Worm (Caenorhabditis elegans) whole organism, young adult: ENCODE results near the gene F42C5.4.

Source experiments
- F23B12.7 ChIP-seq: sonication (generic microtip); optimal IDR thresholded peaks from 2 replicates; lab custom pipeline; 2017; ENCODE audit warnings: missing genetic modification characterization, mild to moderate bottlenecking, missing compliant biosample characterization, antibody characterized with exemption, moderate library complexity; ENCODE audit not compliant: insufficient read depth
- attf-5 ChIP-seq: fragments of 200-800 bp; sonication (Bioruptor generic); optimal IDR thresholded peaks from 2 replicates; lab custom pipeline; 2018; ENCODE audit warnings: mild to moderate bottlenecking, missing genetic modification characterization, missing compliant biosample characterization
- bed-2 ChIP-seq: fragments of 200-800 bp; sonication (Bioruptor generic); IDR thresholded peaks from 2 replicates; pipeline ENCODE4 v1.3.6; 2022; ENCODE audit warnings: missing genetic modification reagents, missing genetic modification characterization, missing compliant biosample characterization
- gei-17 ChIP-seq: fragments of 200-800 bp; sonication (Bioruptor generic); optimal IDR thresholded peaks from 2 replicates; lab custom pipeline; 2018; ENCODE audit warnings: mild to moderate bottlenecking, missing genetic modification characterization, missing compliant biosample characterization
- lin-35 ChIP-seq, 3 experiments: fragments of 150-350 bp in 2 of 3; sonication (generic microtip) in 1 of 3; optimal IDR thresholded peaks; 2 replicates each; lab custom pipeline; 2014 to 2018; ENCODE audit warnings: missing biosample characterization in 3 of 3, missing genetic modification characterization in 3 of 3, missing genetic modification reagents in 3 of 3
- rpc-1 ChIP-seq, 2 experiments: fragments of 150-350 bp in 1 of 2; sonication (generic microtip) in 1 of 2; optimal IDR thresholded peaks; 2 replicates each; lab custom pipeline; 2014 to 2018; ENCODE audit warnings: missing biosample characterization in 1 of 2, missing genetic modification characterization in 1 of 2, missing genetic modification reagents in 1 of 2, missing genotype in 1 of 2
- snpc-4 ChIP-seq, 5 experiments: fragments of 150-350 bp in 1 of 5; sonication (generic microtip) in 4 of 5; optimal IDR thresholded peaks; 2 replicates each; lab custom pipeline; 2014 to 2018; ENCODE audit warnings: missing genetic modification characterization in 5 of 5, missing biosample characterization in 3 of 5, antibody characterized with exemption in 2 of 5, mild to moderate bottlenecking in 2 of 5, missing compliant biosample characterization in 2 of 5, missing genotype in 2 of 5, moderate library complexity in 2 of 5, missing genetic modification reagents in 1 of 5
- tbp1 ChIP-seq: fragments of 200-800 bp; sonication (Bioruptor generic); optimal IDR thresholded peaks from 2 replicates; lab custom pipeline; 2018; ENCODE audit warnings: mild to moderate bottlenecking, missing genetic modification characterization, missing compliant biosample characterization
- unc-62 ChIP-seq: fragments of 150-350 bp; optimal IDR thresholded peaks from 2 replicates; lab custom pipeline; 2014; ENCODE audit warnings: missing biosample characterization, missing genetic modification reagents, missing genetic modification characterization
- ztf-3 ChIP-seq: fragments of 200-800 bp; sonication (Bioruptor generic); optimal IDR thresholded peaks from 2 replicates; lab custom pipeline; 2018; ENCODE audit warnings: mild to moderate bottlenecking, missing genetic modification characterization, missing compliant biosample characterization

DNA sequence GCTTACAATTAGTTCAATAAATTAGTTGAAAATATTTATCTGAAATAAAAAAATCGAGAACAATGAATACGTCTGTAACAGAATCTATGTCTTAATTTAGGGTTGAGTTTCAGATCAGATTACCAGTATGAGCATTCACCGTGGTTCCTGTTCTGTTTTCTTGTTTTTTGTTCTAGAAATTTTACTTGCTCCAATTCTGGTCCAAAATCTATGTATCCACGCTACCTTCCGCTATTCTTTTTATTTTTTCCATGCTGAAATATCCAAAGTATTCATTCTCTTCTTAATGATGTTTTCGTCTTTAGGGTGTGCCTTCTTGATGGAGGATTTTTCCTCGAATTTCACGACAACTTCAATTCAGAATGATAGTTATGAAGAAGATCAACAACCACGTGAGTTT is 13.4 kb upstream of the F42C5.4 start, which contains the start of gene npr-27:
- TF ChIP-seq F23B12.7 (tag; lab: Kevin White, UChicago) (no peak), lin-35 (GFP tag; optimal IDR thresholded peaks at IDR 0.05; lab: Kevin White, UChicago) (no peak), snpc-4 (GFP tag; optimal IDR thresholded peaks at IDR 0.05; lab: Kevin White, UChicago) (no peak), snpc-4 (tag; optimal IDR thresholded peaks at IDR 0.05; lab: Kevin White, UChicago) (no peak), rpc-1 (optimal IDR thresholded peaks at IDR 0.05; lab: Kevin White, UChicago) (no peak), rpc-1 (tag; optimal IDR thresholded peaks at IDR 0.05; lab: Kevin White, UChicago) (no peak), attf-5 (GFP tag; lab: Kevin White, UChicago) (no peak), gei-17 (no peak), ztf-3 (GFP tag; lab: Kevin White, UChicago) (no peak), unc-62 (GFP tag; lab: Kevin White, UChicago) (no peak), bed-2 (no peak), tbp1 (GFP tag; lab: Kevin White, UChicago) (no peak)
